Fruit fly (Drosophila melanogaster) whole organism, embryonic: ENCODE measurements around the gene CG31223.

Experiments used
- CG10209 ChIP-seq: fragments of 200-800 bp; sonication (Bioruptor generic); optimal IDR thresholded peaks from 3 replicates; lab custom pipeline; 2017; ENCODE audit warnings: missing biosample characterization, mild to moderate bottlenecking, missing genetic modification characterization, missing genetic modification reagents
- CG11456 ChIP-seq: fragments of 200-800 bp; sonication (Bioruptor generic); IDR thresholded peaks from 3 replicates; pipeline ENCODE4 v1.3.6; 2022; ENCODE audit warnings: missing biosample characterization, missing genetic modification characterization
- CG11695 ChIP-seq: fragments of 200-800 bp; sonication (Bioruptor generic); IDR thresholded peaks from 3 replicates; pipeline ENCODE4 v1.3.6; 2022; ENCODE audit warnings: missing biosample characterization, missing genetic modification characterization
- CG14441 ChIP-seq: fragments of 200-800 bp; sonication (Bioruptor generic); IDR thresholded peaks from 2 replicates; pipeline ENCODE4 v1.3.6; 2022; ENCODE audit warnings: missing biosample characterization, missing genetic modification characterization
- CG14965 ChIP-seq: fragments of 200-800 bp; sonication (Bioruptor generic); optimal IDR thresholded peaks from 2 replicates; lab custom pipeline; 2016; ENCODE audit warnings: missing biosample characterization, missing genetic modification characterization, borderline replicate concordance
- CG15696 ChIP-seq: fragments of 200-800 bp; sonication (Bioruptor generic); optimal IDR thresholded peaks from 2 replicates; lab custom pipeline; 2019; ENCODE audit warnings: missing biosample characterization, mild to moderate bottlenecking, missing genetic modification characterization, moderate library complexity
- CG2875 ChIP-seq: fragments of 200-800 bp; sonication (Bioruptor generic); optimal IDR thresholded peaks from 2 replicates; lab custom pipeline; 2017; ENCODE audit warnings: missing biosample characterization, mild to moderate bottlenecking, missing genetic modification characterization, missing genetic modification reagents
- CG2889 ChIP-seq: fragments of 200-800 bp; sonication (Bioruptor generic); IDR thresholded peaks from 3 replicates; pipeline ENCODE4 v1.3.6; 2022; ENCODE audit warnings: missing biosample characterization, missing genetic modification characterization
- CG31441 ChIP-seq: fragments of 200-800 bp; sonication (Bioruptor generic); IDR thresholded peaks from 2 replicates; pipeline ENCODE4 v1.3.6; 2022; ENCODE audit warnings: missing biosample characterization, missing genetic modification characterization
- CG32767 ChIP-seq: fragments of 200-800 bp; sonication (Bioruptor generic); IDR thresholded peaks from 2 replicates; pipeline ENCODE4 v1.3.6; 2022; ENCODE audit warnings: missing biosample characterization, missing genetic modification characterization
- CG4854 ChIP-seq: fragments of 200-800 bp; sonication (Bioruptor generic); optimal IDR thresholded peaks from 2 replicates; lab custom pipeline; 2016; ENCODE audit warnings: missing biosample characterization, missing genetic modification characterization, inconsistent platforms
- CG7271 ChIP-seq: fragments of 200-800 bp; sonication (Bioruptor generic); optimal IDR thresholded peaks from 2 replicates; lab custom pipeline; 2018; ENCODE audit warnings: missing biosample characterization, mild to moderate bottlenecking, missing genetic modification characterization, moderate library complexity
- CG7372 ChIP-seq: fragments of 200-800 bp; sonication (Bioruptor generic); IDR thresholded peaks from 2 replicates; pipeline ENCODE4 v1.3.6; 2022; ENCODE audit warnings: missing biosample characterization, missing genetic modification characterization
- CG7928 ChIP-seq: fragments of 200-800 bp; sonication (Bioruptor generic); optimal IDR thresholded peaks from 2 replicates; lab custom pipeline; 2017; ENCODE audit warnings: missing biosample characterization, mild to moderate bottlenecking, missing genetic modification characterization
- CG8281 ChIP-seq: fragments of 200-800 bp; sonication (Bioruptor generic); optimal IDR thresholded peaks from 2 replicates; lab custom pipeline; 2018; ENCODE audit warnings: missing biosample characterization, mild to moderate bottlenecking, missing genetic modification characterization, moderate library complexity
- CG8290 ChIP-seq, 3 experiments: fragments of 200-800 bp; sonication (Bioruptor generic); optimal IDR thresholded peaks; 2 replicates each; lab custom pipeline; 2016 to 2019; ENCODE audit warnings: missing biosample characterization in 3 of 3, missing genetic modification characterization in 3 of 3, mild to moderate bottlenecking in 2 of 3, moderate library complexity in 1 of 3
- Drgx ChIP-seq: fragments of 200-800 bp; sonication (Bioruptor generic); IDR thresholded peaks from 2 replicates; pipeline ENCODE4 v1.3.6; 2022; ENCODE audit warnings: missing biosample characterization, missing genetic modification characterization
- Fer1 ChIP-seq: fragments of 200-800 bp; sonication (Bioruptor generic); optimal IDR thresholded peaks from 2 replicates; lab custom pipeline; 2017; ENCODE audit warnings: missing biosample characterization, mild to moderate bottlenecking, missing genetic modification characterization
- Gsc ChIP-seq: fragments of 200-800 bp; sonication (Bioruptor generic); IDR thresholded peaks from 2 replicates; pipeline ENCODE4 v1.3.6; 2022; ENCODE audit warnings: missing biosample characterization, missing genetic modification characterization
- HLH3B ChIP-seq: fragments of 200-800 bp; sonication (Bioruptor generic); IDR thresholded peaks from 2 replicates; pipeline ENCODE4 v1.3.6; 2022; ENCODE audit warnings: missing biosample characterization, missing genetic modification characterization
- Hand ChIP-seq: fragments of 200-800 bp; sonication (Bioruptor generic); optimal IDR thresholded peaks from 2 replicates; lab custom pipeline; 2017; ENCODE audit warnings: mild to moderate bottlenecking, missing biosample characterization, missing genetic modification reagents, missing genetic modification characterization
- MESR4 ChIP-seq: fragments of 200-800 bp; sonication (Bioruptor generic); optimal IDR thresholded peaks from 2 replicates; lab custom pipeline; 2018; ENCODE audit warnings: missing biosample characterization, mild to moderate bottlenecking, missing genetic modification characterization, moderate library complexity
- Myb ChIP-seq: fragments of 200-800 bp; sonication (Bioruptor generic); optimal IDR thresholded peaks from 2 replicates; lab custom pipeline; 2016; ENCODE audit warnings: missing biosample characterization, missing genetic modification characterization
- NK7.1 ChIP-seq: fragments of 200-800 bp; sonication (Bioruptor generic); optimal IDR thresholded peaks from 3 replicates; lab custom pipeline; 2016; ENCODE audit warnings: missing biosample characterization, missing genetic modification characterization
- Nf-YB ChIP-seq: fragments of 200-800 bp; sonication (Bioruptor generic); optimal IDR thresholded peaks from 3 replicates; lab custom pipeline; 2019; ENCODE audit warnings: missing biosample characterization, mild to moderate bottlenecking, missing genetic modification characterization, moderate library complexity
- Ptx1 ChIP-seq: fragments of 200-800 bp; sonication (Bioruptor generic); IDR thresholded peaks from 2 replicates; pipeline ENCODE4 v1.3.6; 2022; ENCODE audit warnings: missing biosample characterization, missing genetic modification characterization
- Xbp1 ChIP-seq: fragments of 200-800 bp; sonication (Bioruptor generic); optimal IDR thresholded peaks from 3 replicates; lab custom pipeline; 2016; ENCODE audit warnings: missing biosample characterization, mild to moderate bottlenecking, missing genetic modification characterization
- ab ChIP-seq: fragments of 200-800 bp; sonication (Bioruptor generic); optimal IDR thresholded peaks from 2 replicates; lab custom pipeline; 2016; ENCODE audit warnings: missing biosample characterization, missing genetic modification characterization
- ase ChIP-seq: fragments of 200-800 bp; sonication (Bioruptor generic); IDR thresholded peaks from 3 replicates; pipeline ENCODE4 v1.3.6; 2022; ENCODE audit warnings: missing biosample characterization, missing genetic modification characterization
- az2 ChIP-seq: fragments of 200-800 bp; sonication (Bioruptor generic); optimal IDR thresholded peaks from 3 replicates; lab custom pipeline; 2016; ENCODE audit warnings: missing biosample characterization, missing genetic modification characterization
- br ChIP-seq: fragments of >200 bp; optimal IDR thresholded peaks from 2 replicates; lab custom pipeline; 2017
- chif ChIP-seq, 2 experiments: fragments of 200-800 bp; sonication (Bioruptor generic); optimal IDR thresholded peaks; 3 replicates each; lab custom pipeline; 2016; ENCODE audit warnings: missing biosample characterization in 2 of 2, missing genetic modification characterization in 2 of 2
- crc ChIP-seq: fragments of 200-800 bp; sonication (Bioruptor generic); optimal IDR thresholded peaks from 2 replicates; lab custom pipeline; 2016; ENCODE audit warnings: missing biosample characterization, missing genetic modification characterization
- en ChIP-seq: fragments of 200-800 bp; sonication (Bioruptor generic); optimal IDR thresholded peaks from 2 replicates; lab custom pipeline; 2016; ENCODE audit warnings: missing biosample characterization, missing genetic modification characterization
- hkb ChIP-seq, 2 experiments: fragments of 200-800 bp in 1 of 2; fragments of >200 bp in 1 of 2; sonication (Bioruptor generic) in 1 of 2; IDR thresholded peaks in 1 of 2; optimal IDR thresholded peaks in 1 of 2; 2 replicates each; pipeline versions ENCODE4 v1.3.6 to Lab custom; 2017 to 2022; ENCODE audit warnings: missing biosample characterization in 1 of 2, missing genetic modification characterization in 1 of 2
- ind ChIP-seq: fragments of 200-800 bp; sonication (Bioruptor generic); optimal IDR thresholded peaks from 3 replicates; lab custom pipeline; 2016; ENCODE audit warnings: missing biosample characterization, missing genetic modification characterization
- mirr ChIP-seq: fragments of 200-800 bp; sonication (Bioruptor generic); optimal IDR thresholded peaks from 3 replicates; lab custom pipeline; 2018; ENCODE audit warnings: missing biosample characterization, mild to moderate bottlenecking, missing genetic modification characterization
- oc ChIP-seq: fragments of 200-800 bp; sonication (Bioruptor generic); optimal IDR thresholded peaks from 2 replicates; lab custom pipeline; 2018; ENCODE audit warnings: missing biosample characterization, mild to moderate bottlenecking, missing genetic modification characterization, moderate library complexity
- odd ChIP-seq: fragments of 200-800 bp; sonication (Bioruptor generic); optimal IDR thresholded peaks from 2 replicates; lab custom pipeline; 2017; ENCODE audit warnings: missing biosample characterization, mild to moderate bottlenecking, missing genetic modification characterization
- otp ChIP-seq: fragments of 200-800 bp; sonication (Bioruptor generic); IDR thresholded peaks from 3 replicates; pipeline ENCODE4, ENCODE4 v1.3.6; 2022; ENCODE audit warnings: missing biosample characterization, missing genetic modification characterization
- psq ChIP-seq: fragments of 200-800 bp; sonication (Bioruptor generic); optimal IDR thresholded peaks from 2 replicates; lab custom pipeline; 2017; ENCODE audit warnings: missing biosample characterization, missing genetic modification characterization
- pum ChIP-seq: fragments of 200-800 bp; sonication (Bioruptor generic); optimal IDR thresholded peaks from 2 replicates; lab custom pipeline; 2016; ENCODE audit warnings: missing biosample characterization, missing genetic modification characterization
- ranshi ChIP-seq: fragments of 200-800 bp; sonication (Bioruptor generic); IDR thresholded peaks from 2 replicates; pipeline ENCODE4 v1.3.6; 2022; ENCODE audit warnings: missing biosample characterization, missing genetic modification characterization
- ro ChIP-seq: fragments of 200-800 bp; sonication (Bioruptor generic); IDR thresholded peaks from 2 replicates; pipeline ENCODE4 v1.3.6; 2022; ENCODE audit warnings: missing biosample characterization, missing genetic modification characterization
- row ChIP-seq: fragments of 200-800 bp; sonication (Bioruptor generic); IDR thresholded peaks from 3 replicates; pipeline ENCODE4 v1.3.6; 2022; ENCODE audit warnings: missing biosample characterization, missing genetic modification characterization
- schlank ChIP-seq: fragments of 200-800 bp; sonication (Bioruptor generic); optimal IDR thresholded peaks from 2 replicates; lab custom pipeline; 2018; ENCODE audit warnings: missing biosample characterization, mild to moderate bottlenecking, missing genetic modification characterization
- slbo ChIP-seq: fragments of 200-800 bp; sonication (Bioruptor generic); IDR thresholded peaks from 2 replicates; pipeline ENCODE4 v1.3.6; 2022; ENCODE audit warnings: missing biosample characterization, missing genetic modification characterization
- slp2 ChIP-seq: fragments of 200-800 bp; sonication (Bioruptor generic); optimal IDR thresholded peaks from 2 replicates; lab custom pipeline; 2016; ENCODE audit warnings: missing biosample characterization, missing genetic modification characterization
- sr ChIP-seq: fragments of 200-800 bp; sonication (Bioruptor generic); IDR thresholded peaks from 3 replicates; pipeline ENCODE4 v1.3.6; 2022; ENCODE audit warnings: missing biosample characterization, missing genetic modification characterization
- tin ChIP-seq: fragments of 200-800 bp; sonication (Bioruptor generic); optimal IDR thresholded peaks from 3 replicates; lab custom pipeline; 2016; ENCODE audit warnings: missing biosample characterization, missing genetic modification characterization
- wdn ChIP-seq: fragments of 200-800 bp; sonication (Bioruptor generic); IDR thresholded peaks from 2 replicates; pipeline ENCODE4 v1.3.6; 2022; ENCODE audit warnings: missing biosample characterization, missing genetic modification characterization

Gene CG31223

DNA sequence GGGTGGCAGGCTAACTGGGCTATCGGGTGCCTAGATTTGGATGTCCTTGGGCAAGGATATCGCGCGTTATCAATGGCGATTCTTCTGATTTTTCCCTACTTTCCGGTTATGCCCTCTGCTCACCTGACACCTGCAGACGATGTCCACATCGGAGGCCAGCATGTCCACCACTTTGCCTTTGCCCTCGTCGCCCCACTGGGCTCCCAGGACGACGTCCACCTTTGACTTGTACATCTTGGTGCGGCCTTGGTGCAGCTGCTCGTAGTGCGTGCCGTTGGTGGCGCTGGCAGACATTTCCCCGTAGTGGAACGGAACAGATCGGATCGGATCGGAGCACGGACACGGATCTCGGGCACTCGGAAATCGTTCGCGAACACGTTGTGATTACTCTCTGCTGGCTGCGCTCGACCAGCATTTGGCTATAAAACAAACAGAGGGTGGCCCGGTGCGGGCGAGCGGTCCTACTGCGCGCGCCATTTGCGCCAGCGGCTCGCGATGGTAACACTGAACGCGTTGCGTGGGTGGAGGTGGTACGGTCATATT is 703 bp upstream of the CG31223 start, which contains the start of gene Adss (continued):
- TF ChIP-seq ab (GFP tag; lab: Kevin White, UChicago) (no peak), crc (GFP tag; lab: Kevin White, UChicago) (no peak), row (GFP tag; lab: Robert Waterston, UW) (peak; percentile 53; the same call in 2 of the 3 replicates), CG2889 (GFP tag; lab: Robert Waterston, UW) (0 out of 3 replicates have a peak, but pooled peaks have one; percentile 40), CG14441 (GFP tag; lab: Robert Waterston, UW) (no peak), MESR4 (GFP tag; lab: Kevin White, UChicago) (peak; percentile 71), en (GFP tag; lab: Kevin White, UChicago) (no peak), Ptx1 (GFP tag; lab: Robert Waterston, UW) (no peak), wdn (peak; percentile 40; the same call in 1 of the 2 replicates), CG8281 (tag; lab: Kevin White, UChicago) (no peak), mirr (peak; percentile 53), slp2 (GFP tag; lab: Kevin White, UChicago) (no peak), ro (no peak), CG7271 (tag; lab: Kevin White, UChicago) (no peak), ranshi (GFP tag; lab: Robert Waterston, UW) (peak; percentile 21; the same call in 1 of the 2 replicates), CG2875 (GFP tag; lab: Kevin White, UChicago) (no peak), Myb (GFP tag; lab: Kevin White, UChicago) (peak; percentile 62), oc (tag; lab: Kevin White, UChicago) (no peak), pum (GFP tag; lab: Kevin White, UChicago) (no peak), CG11456 (GFP tag; lab: Robert Waterston, UW) (peak; percentile 67; the same call in 1 of the 3 replicates), CG10209 (GFP tag; lab: Kevin White, UChicago) (no peak), NK7.1 (no peak), hkb (optimal IDR thresholded peaks at IDR 0.05; lab: Kevin White, UChicago) (no peak), hkb (GFP tag; IDR thresholded peaks at IDR 0.05; lab: Robert Waterston, UW) (peak; percentile 54), HLH3B (GFP tag; lab: Robert Waterston, UW) (no peak; the same call in 1 of the 2 replicates), slbo (GFP tag; lab: Robert Waterston, UW) (peak; percentile 54), CG15696 (tag; lab: Kevin White, UChicago) (no peak), CG31441 (GFP tag; lab: Robert Waterston, UW) (0 out of 2 replicates have a peak, but pooled peaks have one; percentile 14), ind (GFP tag; lab: Kevin White, UChicago) (no peak), chif (GFP tag; optimal IDR thresholded peaks at IDR 0.05; lab: Kevin White, UChicago) (peak in 1 of 2 experiments; percentile 24), Drgx (no peak), Hand (GFP tag; lab: Kevin White, UChicago) (peak; percentile 47), Gsc (GFP tag; lab: Robert Waterston, UW) (no peak), CG32767 (GFP tag; lab: Robert Waterston, UW) (0 out of 2 replicates have a peak, but pooled peaks have one; percentile 14), CG8290 (GFP tag; optimal IDR thresholded peaks at IDR 0.05; lab: Kevin White, UChicago) (no peak), CG8290 (tag; optimal IDR thresholded peaks at IDR 0.05; lab: Kevin White, UChicago) (peak in 1 of 2 experiments; percentile 85), psq (no peak), br (lab: Kevin White, UChicago) (no peak), sr (GFP tag; lab: Robert Waterston, UW) (peak; percentile 98), Nf-YB (GFP tag; lab: Kevin White, UChicago) (no peak), CG7928 (GFP tag; lab: Kevin White, UChicago) (no peak), CG7372 (GFP tag; lab: Robert Waterston, UW) (0 out of 2 replicates have a peak, but pooled peaks have one; percentile 35), tin (GFP tag; lab: Kevin White, UChicago) (no peak), ase (GFP tag; lab: Robert Waterston, UW) (no peak), az2 (no peak), Xbp1 (GFP tag; lab: Kevin White, UChicago) (peak; percentile 29), otp (GFP tag; lab: Robert Waterston, UW) (no peak), odd (GFP tag; lab: Kevin White, UChicago) (no peak), schlank (tag; lab: Kevin White, UChicago) (no peak), CG4854 (no peak), CG14965 (GFP tag; lab: Kevin White, UChicago) (no peak), CG11695 (GFP tag; lab: Robert Waterston, UW) (no peak), Fer1 (GFP tag; lab: Kevin White, UChicago) (peak; percentile 21)
